Fruit fly (Drosophila melanogaster) whole organism, embryonic: Measurements from ENCODE around the gene CG11843.

Experiments used
- CG10654 ChIP-seq: fragments of 200-800 bp; sonication (Bioruptor generic); optimal IDR thresholded peaks from 2 replicates; lab custom pipeline; 2016; ENCODE audit warnings: missing biosample characterization, missing genetic modification characterization
- CG12155 ChIP-seq: fragments of 200-800 bp; sonication (Bioruptor generic); optimal IDR thresholded peaks from 3 replicates; lab custom pipeline; 2016; ENCODE audit warnings: missing biosample characterization, missing genetic modification characterization
- CG12391 ChIP-seq: fragments of 200-800 bp; sonication (Bioruptor generic); optimal IDR thresholded peaks from 3 replicates; lab custom pipeline; 2018; ENCODE audit warnings: missing biosample characterization, mild to moderate bottlenecking, missing genetic modification characterization, moderate library complexity
- CG12769 ChIP-seq: fragments of 200-800 bp; sonication (Bioruptor generic); optimal IDR thresholded peaks from 2 replicates; lab custom pipeline; 2019; ENCODE audit warnings: missing biosample characterization, mild to moderate bottlenecking, missing genetic modification characterization, moderate library complexity
- CG13424 ChIP-seq: fragments of 200-800 bp; sonication (Bioruptor generic); optimal IDR thresholded peaks from 2 replicates; lab custom pipeline; 2019; ENCODE audit warnings: missing biosample characterization, mild to moderate bottlenecking, missing genetic modification characterization, moderate library complexity
- CG15269 ChIP-seq: fragments of 200-800 bp; sonication (Bioruptor generic); optimal IDR thresholded peaks from 2 replicates; lab custom pipeline; 2018; ENCODE audit warnings: missing biosample characterization, mild to moderate bottlenecking, missing genetic modification characterization, moderate library complexity
- CG15479 ChIP-seq: fragments of 200-800 bp; sonication (Bioruptor generic); optimal IDR thresholded peaks from 3 replicates; lab custom pipeline; 2019; ENCODE audit warnings: missing biosample characterization, mild to moderate bottlenecking, missing genetic modification characterization, moderate library complexity
- CG1603 ChIP-seq: fragments of 200-800 bp; sonication (Bioruptor generic); optimal IDR thresholded peaks from 2 replicates; lab custom pipeline; 2019; ENCODE audit warnings: missing biosample characterization, mild to moderate bottlenecking, missing genetic modification characterization, moderate library complexity
- CG17612 ChIP-seq: fragments of 200-800 bp; sonication (Bioruptor generic); IDR thresholded peaks from 2 replicates; pipeline ENCODE4 v1.3.6; 2022; ENCODE audit warnings: missing biosample characterization, missing genetic modification characterization
- CG2678 ChIP-seq: fragments of 200-800 bp; sonication (Bioruptor generic); optimal IDR thresholded peaks from 3 replicates; lab custom pipeline; 2019; ENCODE audit warnings: missing biosample characterization, mild to moderate bottlenecking, missing genetic modification characterization, moderate library complexity
- CG3163 ChIP-seq: fragments of 200-800 bp; sonication (Bioruptor generic); optimal IDR thresholded peaks from 3 replicates; lab custom pipeline; 2016; ENCODE audit warnings: missing biosample characterization, missing genetic modification characterization
- CG3281 ChIP-seq: fragments of 200-800 bp; sonication (Bioruptor generic); optimal IDR thresholded peaks from 3 replicates; lab custom pipeline; 2017; ENCODE audit warnings: missing biosample characterization, mild to moderate bottlenecking, missing genetic modification characterization
- CG4282 ChIP-seq: fragments of 200-800 bp; sonication (Bioruptor generic); optimal IDR thresholded peaks from 2 replicates; lab custom pipeline; 2016; ENCODE audit warnings: missing biosample characterization, missing genetic modification characterization
- CG5245 ChIP-seq: fragments of 200-800 bp; sonication (Bioruptor generic); optimal IDR thresholded peaks from 3 replicates; lab custom pipeline; 2016; ENCODE audit warnings: missing biosample characterization, missing genetic modification characterization
- CG6683 ChIP-seq: fragments of 200-800 bp; sonication (Bioruptor generic); optimal IDR thresholded peaks from 2 replicates; lab custom pipeline; 2017; ENCODE audit warnings: missing biosample characterization, mild to moderate bottlenecking, missing genetic modification characterization, missing genetic modification reagents
- CG7271 ChIP-seq: fragments of 200-800 bp; sonication (Bioruptor generic); optimal IDR thresholded peaks from 2 replicates; lab custom pipeline; 2018; ENCODE audit warnings: missing biosample characterization, mild to moderate bottlenecking, missing genetic modification characterization, moderate library complexity
- CG7745 ChIP-seq: fragments of 200-800 bp; sonication (Bioruptor generic); optimal IDR thresholded peaks from 2 replicates; lab custom pipeline; 2018; ENCODE audit warnings: missing biosample characterization, mild to moderate bottlenecking, missing genetic modification characterization, moderate library complexity
- CG8290 ChIP-seq, 3 experiments: fragments of 200-800 bp; sonication (Bioruptor generic); optimal IDR thresholded peaks; 2 replicates each; lab custom pipeline; 2016 to 2019; ENCODE audit warnings: missing biosample characterization in 3 of 3, missing genetic modification characterization in 3 of 3, mild to moderate bottlenecking in 2 of 3, moderate library complexity in 1 of 3
- CG8924 ChIP-seq: fragments of 200-800 bp; optimal IDR thresholded peaks from 3 replicates; lab custom pipeline; 2019; ENCODE audit warnings: missing biosample characterization, mild to moderate bottlenecking, missing genetic modification characterization, moderate library complexity
- CoRest ChIP-seq: fragments of 200-800 bp; sonication (Bioruptor generic); optimal IDR thresholded peaks from 3 replicates; lab custom pipeline; 2018; ENCODE audit warnings: missing biosample characterization, mild to moderate bottlenecking, missing genetic modification characterization, moderate library complexity
- D19A ChIP-seq: fragments of 200-800 bp; optimal IDR thresholded peaks from 3 replicates; lab custom pipeline; 2019; ENCODE audit warnings: missing biosample characterization, mild to moderate bottlenecking, missing genetic modification characterization, moderate library complexity
- Deaf1 ChIP-seq: fragments of 200-800 bp; optimal IDR thresholded peaks from 3 replicates; lab custom pipeline; 2019; ENCODE audit warnings: missing biosample characterization, mild to moderate bottlenecking, missing genetic modification characterization, moderate library complexity
- Dip2 ChIP-seq: fragments of 200-800 bp; sonication (Bioruptor generic); IDR thresholded peaks from 2 replicates; pipeline ENCODE4 v1.3.6; 2022; ENCODE audit warnings: missing biosample characterization, missing genetic modification characterization
- H15 ChIP-seq: fragments of 200-800 bp; sonication (Bioruptor generic); IDR thresholded peaks from 3 replicates; pipeline ENCODE4 v1.3.6; 2022; ENCODE audit warnings: missing biosample characterization, missing genetic modification characterization
- Hmr ChIP-seq: fragments of 200-800 bp; sonication (Bioruptor generic); optimal IDR thresholded peaks from 3 replicates; lab custom pipeline; 2017; ENCODE audit warnings: mild to moderate bottlenecking, missing biosample characterization, missing genetic modification reagents, missing genetic modification characterization
- Hr51 ChIP-seq, 2 experiments: fragments of 200-800 bp; sonication (Bioruptor generic); optimal IDR thresholded peaks; 2 replicates in 1 of 2; 3 replicates in 1 of 2; lab custom pipeline; 2016 to 2018; ENCODE audit warnings: missing biosample characterization in 2 of 2, missing genetic modification characterization in 2 of 2, mild to moderate bottlenecking in 1 of 2, moderate library complexity in 1 of 2
- Med ChIP-seq: fragments of 200-800 bp; sonication (Bioruptor generic); peaks from one replicate; lab custom pipeline; 2016; ENCODE audit warnings: missing biosample characterization, missing genetic modification characterization, mild to moderate bottlenecking, inconsistent platforms, moderate library complexity
- Nf-YC ChIP-seq: fragments of 200-800 bp; optimal IDR thresholded peaks from 3 replicates; lab custom pipeline; 2019; ENCODE audit warnings: missing biosample characterization, mild to moderate bottlenecking, missing genetic modification characterization, moderate library complexity
- Ssrp ChIP-seq: fragments of 200-800 bp; sonication (Bioruptor generic); optimal IDR thresholded peaks from 2 replicates; lab custom pipeline; 2018; ENCODE audit warnings: missing biosample characterization, mild to moderate bottlenecking, missing genetic modification characterization, moderate library complexity
- dmrt11E ChIP-seq: fragments of 200-800 bp; sonication (Bioruptor generic); optimal IDR thresholded peaks from 3 replicates; lab custom pipeline; 2018; ENCODE audit warnings: missing biosample characterization, mild to moderate bottlenecking, missing genetic modification characterization, moderate library complexity
- dpn ChIP-seq, 2 experiments: fragments of 200-800 bp; sonication (Bioruptor generic); optimal IDR thresholded peaks; 3 replicates each; lab custom pipeline; 2016; ENCODE audit warnings: missing biosample characterization in 2 of 2, missing genetic modification characterization in 2 of 2
- ewg ChIP-seq: fragments of 200-800 bp; sonication (Bioruptor generic); optimal IDR thresholded peaks from 3 replicates; lab custom pipeline; 2017; ENCODE audit warnings: mild to moderate bottlenecking, missing biosample characterization, missing genetic modification reagents, missing genetic modification characterization
- gem ChIP-seq: fragments of 200-800 bp; sonication (Bioruptor generic); optimal IDR thresholded peaks from 2 replicates; lab custom pipeline; 2019; ENCODE audit warnings: missing biosample characterization, mild to moderate bottlenecking, missing genetic modification characterization, moderate library complexity
- grau ChIP-seq: fragments of 200-800 bp; optimal IDR thresholded peaks from 3 replicates; lab custom pipeline; 2019; ENCODE audit warnings: missing biosample characterization, mild to moderate bottlenecking, missing genetic modification characterization, moderate library complexity
- her ChIP-seq: fragments of 200-800 bp; sonication (Bioruptor generic); optimal IDR thresholded peaks from 2 replicates; lab custom pipeline; 2016; ENCODE audit warnings: missing biosample characterization, missing genetic modification characterization
- kni ChIP-seq: fragments of 200-800 bp; sonication (Bioruptor generic); optimal IDR thresholded peaks from 3 replicates; lab custom pipeline; 2017; ENCODE audit warnings: mild to moderate bottlenecking, missing biosample characterization, missing genetic modification reagents, missing genetic modification characterization
- mld ChIP-seq: fragments of 200-800 bp; sonication (Bioruptor generic); IDR thresholded peaks from 3 replicates; pipeline ENCODE4 v1.3.6; 2022; ENCODE audit warnings: missing biosample characterization, missing genetic modification characterization; ENCODE audit not compliant: partially characterized antibody
- nau ChIP-seq: fragments of 200-800 bp; sonication (Bioruptor generic); optimal IDR thresholded peaks from 3 replicates; lab custom pipeline; 2017; ENCODE audit warnings: missing biosample characterization, mild to moderate bottlenecking, missing genetic modification characterization, missing genetic modification reagents
- nom ChIP-seq: fragments of 200-800 bp; sonication (Bioruptor generic); optimal IDR thresholded peaks from 2 replicates; lab custom pipeline; 2017; ENCODE audit warnings: missing biosample characterization, missing genetic modification characterization, mild to moderate bottlenecking, moderate library complexity, missing genetic modification reagents
- odd ChIP-seq: fragments of 200-800 bp; sonication (Bioruptor generic); optimal IDR thresholded peaks from 2 replicates; lab custom pipeline; 2017; ENCODE audit warnings: missing biosample characterization, mild to moderate bottlenecking, missing genetic modification characterization
- onecut ChIP-seq: fragments of 200-800 bp; sonication (Bioruptor generic); IDR thresholded peaks from 2 replicates; pipeline ENCODE4 v1.3.6; 2022; ENCODE audit warnings: missing biosample characterization, missing genetic modification characterization
- phol ChIP-seq: fragments of 200-800 bp; sonication (Bioruptor generic); optimal IDR thresholded peaks from 3 replicates; lab custom pipeline; 2018; ENCODE audit warnings: missing biosample characterization, mild to moderate bottlenecking, missing genetic modification characterization, moderate library complexity
- seq ChIP-seq: fragments of 200-800 bp; sonication (Bioruptor generic); IDR thresholded peaks from 2 replicates; pipeline ENCODE4 v1.3.6; 2022; ENCODE audit warnings: missing biosample characterization, missing genetic modification characterization
- ssp ChIP-seq: fragments of 200-800 bp; sonication (Bioruptor generic); IDR thresholded peaks from 2 replicates; pipeline ENCODE4 v1.3.6; 2022; ENCODE audit warnings: missing biosample characterization, missing genetic modification characterization
- sug ChIP-seq: fragments of 200-800 bp; optimal IDR thresholded peaks from 2 replicates; lab custom pipeline; 2019; ENCODE audit warnings: missing biosample characterization, mild to moderate bottlenecking, missing genetic modification characterization, moderate library complexity
- twi ChIP-seq: fragments of 200-800 bp; optimal IDR thresholded peaks from 2 replicates; lab custom pipeline; 2019; ENCODE audit warnings: missing biosample characterization, mild to moderate bottlenecking, missing genetic modification characterization, moderate library complexity
- wdn ChIP-seq: fragments of 200-800 bp; sonication (Bioruptor generic); IDR thresholded peaks from 2 replicates; pipeline ENCODE4 v1.3.6; 2022; ENCODE audit warnings: missing biosample characterization, missing genetic modification characterization

Gene CG11843

dm6 chr3R:29064682-29065100, 10.5 kb downstream of the CG11843 start (continued):
- TF ChIP-seq CG12391 (tag; lab: Kevin White, UChicago) (peak; percentile 11), wdn (GFP tag; lab: Robert Waterston, UW) (no peak), Dip2 (GFP tag; lab: Robert Waterston, UW) (no peak), CG3281 (GFP tag; lab: Kevin White, UChicago) (no peak), phol (peak; percentile 10), kni (GFP tag; lab: Kevin White, UChicago) (peak; percentile 14), CoRest (tag; lab: Kevin White, UChicago) (no peak), CG15479 (GFP tag; lab: Kevin White, UChicago) (peak; percentile 12), D19A (tag; lab: Kevin White, UChicago) (peak; percentile 7), CG13424 (tag; lab: Kevin White, UChicago) (peak; percentile 4), Hmr (GFP tag; lab: Kevin White, UChicago) (peak; percentile 6), CG6683 (GFP tag; lab: Kevin White, UChicago) (no peak), CG12155 (peak; percentile 74), CG3163 (GFP tag; lab: Kevin White, UChicago) (peak; percentile 68), mld (GFP tag; lab: Robert Waterston, UW) (no peak), CG7271 (tag; lab: Kevin White, UChicago) (no peak), Ssrp (tag; lab: Kevin White, UChicago) (no peak), ssp (GFP tag; lab: Robert Waterston, UW) (no peak), Deaf1 (peak; percentile 29), Nf-YC (tag; lab: Kevin White, UChicago) (no peak), CG8290 (GFP tag; optimal IDR thresholded peaks at IDR 0.05; lab: Kevin White, UChicago) (no peak), CG8290 (tag; optimal IDR thresholded peaks at IDR 0.05; lab: Kevin White, UChicago) (peak in 1 of 2 experiments; percentile 23), Med (GFP tag; lab: Kevin White, UChicago) (peak; percentile 60), seq (GFP tag; lab: Robert Waterston, UW) (no peak), CG17612 (no peak), CG7745 (tag; lab: Kevin White, UChicago) (peak; percentile 19), dpn (GFP tag; optimal IDR thresholded peaks at IDR 0.05; lab: Kevin White, UChicago) (peak in 1 of 2 experiments; percentile 9), Hr51 (GFP tag; optimal IDR thresholded peaks at IDR 0.05; lab: Kevin White, UChicago) (peak in 1 of 2 experiments; percentile 24), onecut (GFP tag; lab: Robert Waterston, UW) (no peak), nau (GFP tag; lab: Kevin White, UChicago) (peak; percentile 21), H15 (GFP tag; lab: Robert Waterston, UW) (no peak), CG4282 (GFP tag; lab: Kevin White, UChicago) (peak; percentile 10), odd (GFP tag; lab: Kevin White, UChicago) (peak; percentile 4), nom (GFP tag; lab: Kevin White, UChicago) (peak; percentile 42), gem (peak; percentile 13), CG10654 (no peak), sug (tag; lab: Kevin White, UChicago) (no peak), CG15269 (peak; percentile 5), CG8924 (peak; percentile 7), CG5245 (GFP tag; lab: Kevin White, UChicago) (peak; percentile 2), ewg (GFP tag; lab: Kevin White, UChicago) (peak; percentile 87), grau (tag; lab: Kevin White, UChicago) (peak; percentile 8), her (peak; percentile 22), CG12769 (tag; lab: Kevin White, UChicago) (peak; percentile 72), dmrt11E (no peak), CG2678 (tag; lab: Kevin White, UChicago) (peak; percentile 8), twi (tag; lab: Kevin White, UChicago) (peak; percentile 4), CG1603 (peak; percentile 8)
